Worm (Caenorhabditis elegans): ENCODE results near the gene F54E7.9.

Gene F54E7.9

DNA sequence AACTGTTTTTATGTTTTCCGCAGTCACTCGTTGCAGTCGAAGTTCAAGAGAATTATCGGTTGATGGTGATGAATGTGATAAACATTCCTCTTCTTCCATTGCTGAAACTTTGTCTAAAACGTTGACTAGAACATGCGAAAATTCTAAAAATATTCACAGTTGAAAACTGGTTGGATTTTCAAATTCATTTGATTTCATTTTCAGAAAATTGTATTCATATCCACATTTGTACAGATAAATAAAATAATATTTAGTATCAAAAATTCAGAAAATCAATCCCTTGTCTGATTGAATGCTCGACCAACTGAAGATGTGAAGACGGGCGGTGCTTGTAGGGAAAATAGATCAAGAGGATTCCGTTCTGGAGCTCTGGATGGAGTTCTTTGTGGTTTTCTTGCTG, at the start of gene F54E7.9:
TSS of gene F54E7.9 (minus strand) at position 101 of the 400 bp plus-strand sequence.
- TF ChIP-seq nhr-23 (tag; optimal IDR thresholded peaks at IDR 0.05) (no peak), nhr-25 (tag; optimal IDR thresholded peaks at IDR 0.05) (no peak), mbf-1 (tag; optimal IDR thresholded peaks at IDR 0.05) (no peak), egl-27 (tag; optimal IDR thresholded peaks at IDR 0.05) (no peak), mdl-1 (tag; optimal IDR thresholded peaks at IDR 0.05) (no peak), Y55F3AM.14 (GFP tag; optimal IDR thresholded peaks at IDR 0.05) (no peak), lsy-2 (tag; optimal IDR thresholded peaks at IDR 0.05) (no peak), C34F6.9 (tag; optimal IDR thresholded peaks at IDR 0.05) (no peak), gmeb-1 (tag; optimal IDR thresholded peaks at IDR 0.05) (no peak), ceh-16 (tag; optimal IDR thresholded peaks at IDR 0.05) (no peak), mab-5 (tag; optimal IDR thresholded peaks at IDR 0.05) (no peak), lin-11 (tag; optimal IDR thresholded peaks at IDR 0.05) (no peak), nhr-11 (tag; optimal IDR thresholded peaks at IDR 0.05) (no peak), ztf-11 (tag; optimal IDR thresholded peaks at IDR 0.05) (no peak), fos-1 (tag; optimal IDR thresholded peaks at IDR 0.05) (no peak), nhr-77 (tag; optimal IDR thresholded peaks at IDR 0.05) (no peak), skn-1 (tag; optimal IDR thresholded peaks at IDR 0.05) (no peak), R02D3.7 (tag; optimal IDR thresholded peaks at IDR 0.05) (no peak), nhr-6 (tag; optimal IDR thresholded peaks at IDR 0.05) (no peak), snpc-4 (tag; optimal IDR thresholded peaks at IDR 0.05) (no peak)

ce11 chrIII:5722550-5722949, 44.9 kb upstream of the F54E7.9 start, which contains the start of gene wrm-1:
TSS of gene wrm-1 (plus strand) at chrIII:5722850.
- TF ChIP-seq lsy-2 (tag; optimal IDR thresholded peaks at IDR 0.05) = no peak
- TF ChIP-seq nhr-6 (tag; optimal IDR thresholded peaks at IDR 0.05) = no peak
- no peak for TF ChIP-seq blmp-1 (tag; optimal IDR thresholded peaks at IDR 0.05; ENCODE audit: insufficient read depth)
- no peak for TF ChIP-seq alr-1 (tag; optimal IDR thresholded peaks at IDR 0.05)
- no peak for TF ChIP-seq aly-2 (tag; optimal IDR thresholded peaks at IDR 0.05)
- no peak for TF ChIP-seq zag-1 (tag; optimal IDR thresholded peaks at IDR 0.05)
- TF ChIP-seq ZK546.5 (tag; optimal IDR thresholded peaks at IDR 0.05) = no peak
- TF ChIP-seq Y55F3AM.14 (GFP tag; optimal IDR thresholded peaks at IDR 0.05) = no peak
- TF ChIP-seq crh-2 (tag; optimal IDR thresholded peaks at IDR 0.05) = no peak
- TF ChIP-seq nhr-21 (tag; optimal IDR thresholded peaks at IDR 0.05) = no peak

DNA sequence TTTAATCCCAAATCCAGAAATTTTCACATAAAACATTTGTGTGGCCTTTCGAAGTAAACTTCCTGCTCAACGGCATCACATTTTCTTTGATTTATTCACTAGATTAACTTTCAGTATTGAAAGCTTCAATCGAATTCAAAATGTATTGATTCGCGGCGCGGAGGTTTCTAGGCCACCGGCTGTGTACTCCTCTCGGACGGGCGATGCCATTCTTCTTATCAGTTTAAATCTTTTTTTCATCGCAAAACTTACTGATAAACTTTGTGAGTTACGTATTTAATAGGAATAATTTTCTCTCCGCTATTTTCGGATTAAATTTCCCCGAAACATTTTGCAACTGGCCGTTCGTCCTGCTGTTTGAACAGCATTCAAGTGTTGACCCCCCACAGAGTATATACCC, 44.2 kb upstream of the F54E7.9 start:
- TF ChIP-seq lin-11 (tag; optimal IDR thresholded peaks at IDR 0.05) (peak; percentile 27), skn-1 (tag; optimal IDR thresholded peaks at IDR 0.05) (peak; percentile 18), sma-3 (GFP tag; optimal IDR thresholded peaks at IDR 0.05) (peak; percentile 84), R02D3.7 (tag; optimal IDR thresholded peaks at IDR 0.05) (peak; percentile 17), snpc-4 (tag; optimal IDR thresholded peaks at IDR 0.05) (no peak), alr-1 (tag; optimal IDR thresholded peaks at IDR 0.05) (no peak), nhr-23 (tag; optimal IDR thresholded peaks at IDR 0.05) (no peak), nhr-10 (tag; optimal IDR thresholded peaks at IDR 0.05) (no peak), ceh-82 (tag; optimal IDR thresholded peaks at IDR 0.05) (no peak), unc-62 (GFP tag; optimal IDR thresholded peaks at IDR 0.05) (no peak), dmd-4 (tag; optimal IDR thresholded peaks at IDR 0.05) (no peak), nhr-12 (tag; optimal IDR thresholded peaks at IDR 0.05) (no peak), nhr-129 (tag; optimal IDR thresholded peaks at IDR 0.05) (peak; percentile 15), peb-1 (tag; optimal IDR thresholded peaks at IDR 0.05) (no peak), F13H6.1 (tag; optimal IDR thresholded peaks at IDR 0.05) (peak; percentile 71), ama-1 (optimal IDR thresholded peaks at IDR 0.05) (no peak), C34F6.9 (tag; optimal IDR thresholded peaks at IDR 0.05) (peak; percentile 68), lin-39 (tag; optimal IDR thresholded peaks at IDR 0.05) (no peak), mdl-1 (tag; optimal IDR thresholded peaks at IDR 0.05) (no peak), elt-1 (tag; optimal IDR thresholded peaks at IDR 0.05) (no peak), Y55F3AM.14 (GFP tag; optimal IDR thresholded peaks at IDR 0.05) (no peak), fos-1 (tag; optimal IDR thresholded peaks at IDR 0.05) (peak; percentile 87), lsy-2 (tag; optimal IDR thresholded peaks at IDR 0.05) (peak; percentile 34 to 80), ceh-16 (tag; optimal IDR thresholded peaks at IDR 0.05) (no peak), ztf-4 (tag; optimal IDR thresholded peaks at IDR 0.05) (peak; percentile 59), nhr-77 (tag; optimal IDR thresholded peaks at IDR 0.05) (no peak), lin-13 (GFP tag; optimal IDR thresholded peaks at IDR 0.05) (peak; percentile 52), elt-3 (tag; optimal IDR thresholded peaks at IDR 0.05) (no peak), sma-9 (GFP tag; optimal IDR thresholded peaks at IDR 0.05) (peak; percentile 93), sma-9 (tag; optimal IDR thresholded peaks at IDR 0.05) (no peak), aly-2 (tag; optimal IDR thresholded peaks at IDR 0.05) (no peak), nhr-11 (tag; optimal IDR thresholded peaks at IDR 0.05) (no peak), egl-27 (tag; optimal IDR thresholded peaks at IDR 0.05) (no peak), blmp-1 (tag; optimal IDR thresholded peaks at IDR 0.05; ENCODE audit: insufficient read depth) (peak; percentile 28), ztf-1 (GFP tag; conservative IDR thresholded peaks at IDR 0.05) (no peak), mbf-1 (tag; optimal IDR thresholded peaks at IDR 0.05) (no peak), unc-39 (tag; optimal IDR thresholded peaks at IDR 0.05) (no peak), crh-2 (tag; optimal IDR thresholded peaks at IDR 0.05) (peak; percentile 66), zag-1 (tag; optimal IDR thresholded peaks at IDR 0.05) (no peak), nhr-25 (tag; optimal IDR thresholded peaks at IDR 0.05) (peak; percentile 24), gmeb-1 (tag; optimal IDR thresholded peaks at IDR 0.05) (peak; percentile 90), unc-55 (GFP tag; optimal IDR thresholded peaks at IDR 0.05) (peak; percentile 61), mab-5 (tag; optimal IDR thresholded peaks at IDR 0.05) (no peak), nhr-237 (tag; optimal IDR thresholded peaks at IDR 0.05) (no peak), nhr-21 (tag; optimal IDR thresholded peaks at IDR 0.05) (peak; percentile 31)
